Worm (Caenorhabditis elegans): ENCODE measurements around the gene sru-30.

Gene sru-30

DNA sequence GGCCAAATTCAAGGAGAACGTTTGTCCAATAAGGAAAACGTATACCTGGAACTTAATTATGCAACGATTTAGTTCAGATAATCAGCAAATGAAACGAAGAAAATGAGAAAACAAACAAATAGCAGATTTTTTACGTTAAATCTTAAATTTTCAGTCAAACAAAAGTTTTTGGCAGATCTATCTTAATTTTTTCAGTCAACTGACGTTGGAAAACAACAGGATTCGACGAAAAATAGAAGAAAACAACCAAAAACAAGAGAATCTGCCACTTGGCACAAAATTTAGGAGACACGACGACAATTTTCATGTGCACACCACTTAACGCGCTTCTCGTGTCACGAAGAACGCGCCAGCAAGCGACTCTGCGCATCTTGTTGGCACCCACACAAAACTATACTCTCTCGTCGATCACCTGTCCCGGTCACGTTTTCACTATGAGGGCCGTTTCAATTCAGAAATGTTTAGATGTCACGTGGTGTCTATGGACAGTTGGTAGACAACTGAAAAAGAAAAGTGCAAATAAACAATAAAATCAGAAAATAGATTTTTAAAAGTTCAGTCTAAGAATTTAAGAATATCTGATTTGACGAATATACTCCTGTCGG, 23.9 kb upstream of the sru-30 start, which contains the start of gene ztf-7 (continued):
- TF ChIP-seq grh-1 (GFP tag; IDR thresholded peaks at IDR 0.05) (peak; percentile 96), unc-30 (tag; optimal IDR thresholded peaks at IDR 0.05) (no peak), swsn-7 (tag; optimal IDR thresholded peaks at IDR 0.05) (peak; percentile 98), nhr-84 (tag; optimal IDR thresholded peaks at IDR 0.05) (no peak), nhr-19 (GFP tag; conservative IDR thresholded peaks at IDR 0.05) (peak; percentile 99), sup-37 (GFP tag; optimal IDR thresholded peaks at IDR 0.05) (peak; percentile 98)

DNA sequence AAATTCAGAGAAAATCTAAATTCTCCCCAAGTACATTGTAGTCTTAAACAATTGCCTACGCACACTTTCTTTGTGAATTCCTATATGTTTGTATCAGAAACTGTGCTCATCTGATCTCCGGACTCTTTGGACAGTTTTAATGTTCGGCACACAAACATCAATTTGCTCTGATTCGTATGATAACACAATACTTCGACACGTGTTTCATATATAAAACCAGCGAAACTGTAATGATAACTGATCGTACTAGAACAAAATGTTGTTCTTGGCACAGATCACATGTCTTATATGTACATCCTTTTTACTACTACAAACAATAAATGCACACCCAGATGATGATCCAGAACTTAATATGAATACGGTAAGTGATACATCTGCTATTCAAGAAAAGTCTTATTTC, 22.3 kb upstream of the sru-30 start, which contains the start of gene lipl-2:
lipl-2 (plus strand) TSS at position 236 of the 400 bp plus-strand sequence.
- TF ChIP-seq lin-15B (tag; optimal IDR thresholded peaks at IDR 0.05) (no peak), C04F5.9 (tag; optimal IDR thresholded peaks at IDR 0.05) (no peak), hlh-17 (GFP tag; optimal IDR thresholded peaks at IDR 0.05; ENCODE audit: borderline replicate concordance) (no peak), lin-35 (GFP tag; optimal IDR thresholded peaks at IDR 0.05) (peak in 1 of 2 experiments; percentile 3), efl-3 (GFP tag; optimal IDR thresholded peaks at IDR 0.05) (no peak), nhr-77 (tag; optimal IDR thresholded peaks at IDR 0.05) (no peak), lin-39 (tag; optimal IDR thresholded peaks at IDR 0.05) (no peak), irx-1 (tag; optimal IDR thresholded peaks at IDR 0.05) (no peak), nhr-20 (tag; optimal IDR thresholded peaks at IDR 0.05) (peak; percentile 52), nhr-71 (tag; optimal IDR thresholded peaks at IDR 0.05) (peak; percentile 15), tlp-1 (tag; optimal IDR thresholded peaks at IDR 0.05) (no peak), elt-2 (tag; optimal IDR thresholded peaks at IDR 0.05) (peak; percentile 84), hlh-4 (tag; optimal IDR thresholded peaks at IDR 0.05) (no peak), xbp-1 (tag; optimal IDR thresholded peaks at IDR 0.05) (no peak), ceh-88 (GFP tag; IDR thresholded peaks at IDR 0.05) (no peak), nhr-28 (tag; optimal IDR thresholded peaks at IDR 0.05) (no peak), aly-2 (tag; optimal IDR thresholded peaks at IDR 0.05) (no peak), snpc-4 (tag; optimal IDR thresholded peaks at IDR 0.05) (no peak), unc-86 (tag; optimal IDR thresholded peaks at IDR 0.05) (no peak), swsn-7 (tag; optimal IDR thresholded peaks at IDR 0.05) (no peak)

DNA sequence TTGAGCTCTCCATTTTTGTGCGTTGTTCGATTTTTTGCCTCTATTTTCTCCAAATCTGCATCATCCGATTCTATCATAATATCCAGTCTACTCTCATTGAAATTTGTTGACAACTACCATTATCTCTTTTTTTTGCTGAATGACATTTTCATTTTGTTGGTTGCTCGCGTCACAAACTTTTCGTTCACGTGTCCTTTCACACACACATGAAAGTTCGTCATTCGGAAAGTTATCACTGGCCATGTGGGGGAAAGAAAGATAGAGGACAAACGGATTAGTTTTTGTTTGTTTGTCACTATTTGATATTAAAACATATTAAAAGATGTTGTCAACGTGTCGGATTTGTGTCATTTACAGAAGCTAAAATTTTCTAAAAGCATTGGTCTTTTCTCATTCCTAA, 18.6 kb upstream of the sru-30 start:
- TF ChIP-seq mef-2 (tag; optimal IDR thresholded peaks at IDR 0.05) = no peak
- TF ChIP-seq sox-4 (tag; optimal IDR thresholded peaks at IDR 0.05) = no peak
- peak; percentile 62 for TF ChIP-seq fkh-8 (tag; optimal IDR thresholded peaks at IDR 0.05)
- peak; percentile 42 for TF ChIP-seq nhr-71 (tag; optimal IDR thresholded peaks at IDR 0.05)
- peak; percentile 39 for TF ChIP-seq pax-3 (tag; optimal IDR thresholded peaks at IDR 0.05)
- peak; percentile 7 for TF ChIP-seq elt-2 (tag; optimal IDR thresholded peaks at IDR 0.05)
- TF ChIP-seq dsc-1 (tag; optimal IDR thresholded peaks at IDR 0.05) = peak; percentile 46
- TF ChIP-seq nhr-47 (tag; optimal IDR thresholded peaks at IDR 0.05) = peak; percentile 11
- TF ChIP-seq lsy-2 (tag; optimal IDR thresholded peaks at IDR 0.05) = peak in 1 of 2 experiments; percentile 8
- no peak for TF ChIP-seq snu-23 (GFP tag; optimal IDR thresholded peaks at IDR 0.05)

DNA sequence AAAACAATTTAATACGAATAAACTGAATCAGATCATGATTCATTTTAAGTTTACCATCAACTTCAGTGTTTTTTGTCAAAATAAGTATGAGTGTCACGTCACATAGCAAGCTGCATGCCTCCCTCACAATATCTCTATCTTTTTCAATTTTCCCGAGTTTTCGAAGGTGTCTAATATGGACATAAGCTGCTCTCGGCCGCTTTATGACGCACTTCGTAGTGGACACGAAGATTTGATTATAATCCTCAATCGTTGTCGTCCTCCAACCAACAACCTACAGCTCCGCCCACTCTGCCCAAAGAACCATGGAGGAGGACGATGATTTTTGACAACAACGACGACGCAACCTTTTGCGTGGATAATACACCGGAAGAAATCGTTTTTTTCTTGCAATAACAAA, 17.6 kb upstream of the sru-30 start:
- TF ChIP-seq skn-1 (tag; optimal IDR thresholded peaks at IDR 0.05) (no peak), dsc-1 (tag; optimal IDR thresholded peaks at IDR 0.05) (peak; percentile 77), pax-3 (tag; optimal IDR thresholded peaks at IDR 0.05) (peak; percentile 30), fkh-10 (GFP tag; optimal IDR thresholded peaks at IDR 0.05) (peak; percentile 24), fkh-8 (tag; optimal IDR thresholded peaks at IDR 0.05) (peak; percentile 52)

DNA sequence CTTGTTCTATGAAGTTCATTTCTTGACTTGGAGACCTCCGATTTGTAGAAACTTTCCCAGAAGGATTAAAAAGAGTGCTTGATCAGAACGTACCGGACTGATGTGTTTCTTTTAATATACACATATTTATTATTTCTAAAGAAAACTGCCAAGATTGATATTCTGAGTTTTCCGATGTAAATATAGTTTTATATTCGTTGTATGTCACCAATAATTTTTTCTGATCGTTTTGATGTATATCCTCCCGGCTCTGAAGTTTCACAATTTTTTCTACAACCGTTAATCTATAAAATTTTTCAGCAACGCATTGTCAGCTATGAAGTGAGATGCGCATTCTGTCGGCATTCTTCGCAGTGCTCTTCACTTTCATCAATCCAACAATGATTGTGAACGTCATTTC, 17.1 kb upstream of the sru-30 start, which contains the start of gene F46B6.9:
F46B6.9 (plus strand) TSS at position 301 of the 400 bp plus-strand sequence.
- TF ChIP-seq unc-98 (GFP tag; IDR thresholded peaks at IDR 0.05) = no peak
- TF ChIP-seq unc-86 (tag; optimal IDR thresholded peaks at IDR 0.05) = no peak
- TF ChIP-seq nhr-19 (GFP tag; conservative IDR thresholded peaks at IDR 0.05) = no peak
